Worm (Caenorhabditis elegans) whole organism, late embryonic: Measurements from ENCODE around the gene skr-21.

ENCODE experiments used
- C38D4.7 ChIP-seq: fragments of 200-800 bp; sonication (Bioruptor generic); optimal IDR thresholded peaks from 2 replicates; lab custom pipeline; 2018; ENCODE audit warnings: mild to moderate bottlenecking, missing genetic modification characterization, moderate library complexity, missing compliant biosample characterization
- F13H6.1 ChIP-seq: sonication (generic microtip); optimal IDR thresholded peaks from 2 replicates; lab custom pipeline; 2016; ENCODE audit warnings: missing genetic modification characterization, missing compliant biosample characterization
- T23F11.4 ChIP-seq: fragments of 200-800 bp; sonication (Bioruptor generic); optimal IDR thresholded peaks from 2 replicates; lab custom pipeline; 2018; ENCODE audit warnings: mild to moderate bottlenecking, missing genetic modification characterization, missing compliant biosample characterization
- ahr-1 ChIP-seq: sonication (generic microtip); optimal IDR thresholded peaks from 2 replicates; lab custom pipeline; 2016; ENCODE audit warnings: missing genetic modification characterization, missing compliant biosample characterization
- ceh-14 ChIP-seq: sonication (generic microtip); optimal IDR thresholded peaks from 2 replicates; lab custom pipeline; 2016; ENCODE audit warnings: missing genotype, missing genetic modification characterization, missing compliant biosample characterization
- ceh-19 ChIP-seq: fragments of 200-800 bp; sonication (Bioruptor generic); optimal IDR thresholded peaks from 2 replicates; lab custom pipeline; 2018; ENCODE audit warnings: mild to moderate bottlenecking, missing genetic modification characterization, missing compliant biosample characterization
- ceh-24 ChIP-seq: sonication (generic microtip); optimal IDR thresholded peaks from 2 replicates; lab custom pipeline; 2016; ENCODE audit warnings: mild to moderate bottlenecking, missing genetic modification characterization, missing compliant biosample characterization
- ceh-30 ChIP-seq: fragments of 150-350 bp; optimal IDR thresholded peaks from 2 replicates; lab custom pipeline; 2014; ENCODE audit warnings: missing biosample characterization, missing genetic modification characterization
- ceh-31 ChIP-seq: sonication (generic microtip); optimal IDR thresholded peaks from 2 replicates; lab custom pipeline; 2016; ENCODE audit warnings: missing genetic modification characterization, missing compliant biosample characterization
- ceh-45 ChIP-seq: fragments of 200-800 bp; sonication (Bioruptor generic); IDR thresholded peaks from 2 replicates; pipeline ENCODE4 v1.3.6; 2022; ENCODE audit warnings: missing genetic modification reagents, missing genetic modification characterization, missing compliant biosample characterization
- ceh-9 ChIP-seq: sonication (generic microtip); optimal IDR thresholded peaks from 2 replicates; lab custom pipeline; 2016; ENCODE audit warnings: mild to moderate bottlenecking, missing genetic modification characterization, inconsistent platforms, missing compliant biosample characterization
- dve-1 ChIP-seq: sonication (generic microtip); optimal IDR thresholded peaks from 2 replicates; lab custom pipeline; 2017; ENCODE audit warnings: antibody characterized with exemption, mild to moderate bottlenecking, missing genetic modification characterization, missing compliant biosample characterization
- ets-4 ChIP-seq: sonication (generic microtip); optimal IDR thresholded peaks from 2 replicates; lab custom pipeline; 2016; ENCODE audit warnings: missing genetic modification characterization, missing compliant biosample characterization
- fkh-10 ChIP-seq: fragments of 150-350 bp; optimal IDR thresholded peaks from 2 replicates; lab custom pipeline; 2014; ENCODE audit warnings: missing biosample characterization, missing genetic modification reagents, missing genetic modification characterization
- gmeb-2 ChIP-seq: sonication (generic microtip); optimal IDR thresholded peaks from 2 replicates; lab custom pipeline; 2016; ENCODE audit warnings: missing genetic modification characterization, inconsistent platforms, missing compliant biosample characterization
- hlh-13 ChIP-seq: fragments of 200-800 bp; sonication (Bioruptor generic); optimal IDR thresholded peaks from 2 replicates; lab custom pipeline; 2018; ENCODE audit warnings: mild to moderate bottlenecking, missing genetic modification characterization, missing compliant biosample characterization
- hlh-30 ChIP-seq: sonication (generic microtip); optimal IDR thresholded peaks from 2 replicates; lab custom pipeline; 2017; ENCODE audit warnings: antibody characterized with exemption, missing genetic modification characterization, missing compliant biosample characterization; ENCODE audit not compliant: insufficient read depth
- hlh-6 ChIP-seq: sonication (generic microtip); optimal IDR thresholded peaks from 2 replicates; lab custom pipeline; 2016; ENCODE audit warnings: missing genotype, missing genetic modification characterization, missing compliant biosample characterization
- hlh-8 ChIP-seq: sonication (generic microtip); optimal IDR thresholded peaks from 2 replicates; lab custom pipeline; 2016; ENCODE audit warnings: missing genotype, missing genetic modification characterization, missing compliant biosample characterization
- lim-6 ChIP-seq: sonication (generic microtip); optimal IDR thresholded peaks from 2 replicates; lab custom pipeline; 2016; ENCODE audit warnings: missing genetic modification characterization, missing compliant biosample characterization
- mec-3 ChIP-seq: sonication (generic microtip); optimal IDR thresholded peaks from 2 replicates; lab custom pipeline; 2016; ENCODE audit warnings: borderline replicate concordance, missing genetic modification characterization, missing compliant biosample characterization
- npax-4 ChIP-seq: sonication (generic microtip); optimal IDR thresholded peaks from 2 replicates; lab custom pipeline; 2016; ENCODE audit warnings: missing genetic modification characterization, missing compliant biosample characterization
- odd-2 ChIP-seq: sonication (generic microtip); optimal IDR thresholded peaks from 2 replicates; lab custom pipeline; 2017; ENCODE audit warnings: antibody characterized with exemption, mild to moderate bottlenecking, missing genetic modification characterization, missing compliant biosample characterization
- pag-3 ChIP-seq: sonication (generic microtip); optimal IDR thresholded peaks from 2 replicates; lab custom pipeline; 2016; ENCODE audit warnings: missing compliant biosample characterization, missing genetic modification characterization, borderline replicate concordance
- pat-9 ChIP-seq: fragments of 200-800 bp; sonication (Bioruptor generic); optimal IDR thresholded peaks from 2 replicates; lab custom pipeline; 2018; ENCODE audit warnings: mild to moderate bottlenecking, missing genetic modification characterization, moderate library complexity, missing compliant biosample characterization
- pha-4 ChIP-seq: fragments of 150-350 bp; optimal IDR thresholded peaks from 2 replicates; lab custom pipeline; 2018; ENCODE audit warnings: missing biosample characterization, missing genetic modification reagents, missing genetic modification characterization
- pqm-1 ChIP-seq: sonication (generic microtip); optimal IDR thresholded peaks from 2 replicates; lab custom pipeline; 2016; ENCODE audit warnings: missing genetic modification characterization, missing compliant biosample characterization
- ref-2 ChIP-seq: sonication (generic microtip); optimal IDR thresholded peaks from 2 replicates; lab custom pipeline; 2016; ENCODE audit warnings: missing genetic modification characterization, missing compliant biosample characterization
- sdc-2 ChIP-seq: sonication (generic microtip); optimal IDR thresholded peaks from 2 replicates; lab custom pipeline; 2016; ENCODE audit warnings: missing genotype, missing genetic modification characterization, missing compliant biosample characterization
- sox-2 ChIP-seq: fragments of 200-800 bp; sonication (Bioruptor generic); IDR thresholded peaks from 2 replicates; pipeline ENCODE4 v1.3.6; 2022; ENCODE audit warnings: missing genetic modification reagents, missing genetic modification characterization, missing compliant biosample characterization
- sox-4 ChIP-seq: sonication (generic microtip); optimal IDR thresholded peaks from 2 replicates; lab custom pipeline; 2017; ENCODE audit warnings: mild to moderate bottlenecking, missing genetic modification characterization, inconsistent platforms, missing compliant biosample characterization
- tbx-2 ChIP-seq: sonication (generic microtip); optimal IDR thresholded peaks from 2 replicates; lab custom pipeline; 2016; ENCODE audit warnings: missing genetic modification characterization, missing compliant biosample characterization
- unc-3 ChIP-seq, 2 experiments: fragments of 200-800 bp in 1 of 2; sonication (Bioruptor generic) in 1 of 2; sonication (generic microtip) in 1 of 2; conservative IDR thresholded peaks in 1 of 2; optimal IDR thresholded peaks in 1 of 2; 2 replicates each; pipeline versions ENCODE4 v1.3.6 to Lab custom; 2016 to 2022; ENCODE audit warnings: missing compliant biosample characterization in 2 of 2, missing genetic modification characterization in 2 of 2, missing genetic modification reagents in 1 of 2
- unc-42 ChIP-seq: sonication (generic microtip); optimal IDR thresholded peaks from 2 replicates; lab custom pipeline; 2016; ENCODE audit warnings: missing genotype, missing genetic modification characterization, missing compliant biosample characterization
- zip-5 ChIP-seq: sonication (generic microtip); optimal IDR thresholded peaks from 2 replicates; lab custom pipeline; 2016; ENCODE audit warnings: missing genetic modification characterization, missing compliant biosample characterization
- ztf-16 ChIP-seq: sonication (generic microtip); optimal IDR thresholded peaks from 2 replicates; lab custom pipeline; 2017; ENCODE audit warnings: missing genetic modification characterization, missing compliant biosample characterization

Gene skr-21

DNA sequence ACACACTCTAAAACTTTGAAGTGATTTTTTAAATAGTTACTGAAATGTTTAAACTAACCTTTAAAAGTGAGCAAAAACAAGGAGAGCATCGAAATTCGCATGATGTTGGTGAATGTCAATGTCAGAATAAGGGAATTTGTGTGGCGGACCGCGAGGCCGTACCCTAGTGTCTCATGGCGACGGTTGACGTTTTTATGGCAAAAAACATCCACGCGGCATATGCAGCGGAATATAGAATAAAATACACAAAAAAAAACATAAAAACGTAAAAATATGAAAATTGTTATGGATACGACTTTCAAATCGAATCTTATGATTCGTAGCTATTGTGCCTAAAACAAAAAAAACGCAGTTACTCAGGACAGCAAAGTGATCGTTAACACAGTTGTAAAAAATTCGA, 36.6 kb downstream of the skr-21 start, which contains the start of gene cwp-5:
cwp-5 (minus strand) TSS at position 101 of the 400 bp plus-strand sequence.
- no peak for TF ChIP-seq npax-4 (tag; lab: Kevin White, UChicago)
- TF ChIP-seq hlh-8 (tag; lab: Kevin White, UChicago), result no peak
- TF ChIP-seq ceh-24, result no peak
- no peak for TF ChIP-seq pha-4 (tag; lab: Kevin White, UChicago)
- TF ChIP-seq pqm-1, result no peak
- no peak for TF ChIP-seq ceh-9 (tag; lab: Kevin White, UChicago)
- no peak for TF ChIP-seq ceh-19 (GFP tag; lab: Kevin White, UChicago)
- TF ChIP-seq dve-1 (tag; lab: Kevin White, UChicago), result no peak
- TF ChIP-seq pag-3 (tag; lab: Kevin White, UChicago), result no peak
- no peak for TF ChIP-seq fkh-10 (GFP tag; lab: Kevin White, UChicago)
- no peak for TF ChIP-seq ceh-45 (GFP tag; lab: Robert Waterston, UW)
- no peak for TF ChIP-seq ref-2 (tag; lab: Kevin White, UChicago)
- no peak for TF ChIP-seq pat-9 (tag; lab: Kevin White, UChicago)
- TF ChIP-seq unc-42, result no peak
- no peak for TF ChIP-seq hlh-30 (tag; lab: Kevin White, UChicago)
- TF ChIP-seq sox-4 (tag; lab: Kevin White, UChicago), result no peak
- no peak for TF ChIP-seq hlh-6 (tag; lab: Kevin White, UChicago)
- no peak for TF ChIP-seq C38D4.7 (GFP tag; lab: Kevin White, UChicago)

DNA sequence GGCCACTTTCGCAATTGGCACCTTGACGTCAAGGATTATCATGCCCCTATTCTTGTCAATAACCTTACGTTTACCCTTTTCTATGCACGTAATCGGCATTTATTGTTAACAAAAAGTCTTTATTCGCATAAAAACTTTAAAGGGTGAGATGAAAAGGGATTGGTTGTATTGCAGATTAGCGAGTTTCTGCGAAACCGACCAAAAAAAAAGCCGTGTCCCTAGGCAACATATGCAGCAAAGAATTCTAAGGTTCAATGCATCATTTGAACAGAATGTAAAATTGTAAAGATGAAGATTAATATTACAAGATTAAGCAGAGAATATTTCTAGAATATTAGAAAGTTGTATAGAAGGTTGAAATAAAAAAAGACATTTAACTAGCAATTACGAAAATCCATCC, 44.5 kb downstream of the skr-21 start:
- TF ChIP-seq hlh-30 (tag; lab: Kevin White, UChicago) (no peak), odd-2 (tag; lab: Kevin White, UChicago) (no peak), sox-2 (GFP tag; lab: Robert Waterston, UW) (no peak), sdc-2 (tag; lab: Kevin White, UChicago) (no peak), fkh-10 (GFP tag; lab: Kevin White, UChicago) (no peak), ahr-1 (no peak), pha-4 (tag; lab: Kevin White, UChicago) (no peak), ceh-9 (tag; lab: Kevin White, UChicago) (no peak), ceh-19 (GFP tag; lab: Kevin White, UChicago) (no peak), hlh-6 (tag; lab: Kevin White, UChicago) (no peak), T23F11.4 (GFP tag; lab: Kevin White, UChicago) (no peak), tbx-2 (no peak), ztf-16 (tag; lab: Kevin White, UChicago) (no peak)

DNA sequence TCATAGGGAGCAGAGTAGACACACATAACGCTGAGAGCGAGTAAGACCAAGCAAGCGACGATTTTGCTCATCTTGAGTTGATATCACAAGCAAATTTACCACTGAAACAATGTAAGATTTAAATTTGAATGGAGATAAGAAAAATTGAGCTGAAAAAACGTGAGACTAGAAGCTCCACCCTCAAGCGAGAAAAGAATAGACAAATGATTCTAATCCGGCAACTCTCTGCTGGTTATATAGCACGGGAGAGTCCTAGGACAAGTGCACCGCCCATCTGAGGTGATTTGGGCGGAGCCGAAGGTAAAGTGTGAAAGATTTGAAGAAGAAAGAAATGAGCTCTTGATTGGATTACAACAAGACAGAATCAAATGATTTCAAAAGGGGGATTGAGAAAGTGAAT, 48.1 kb downstream of the skr-21 start, which contains the start of gene nlp-3:
nlp-3 (minus strand) TSS at position 101 of the 400 bp plus-strand sequence.
- TF ChIP-seq pat-9 (tag; lab: Kevin White, UChicago), result no peak
- no peak for TF ChIP-seq gmeb-2 (tag; lab: Kevin White, UChicago)
- TF ChIP-seq ceh-30 (tag; lab: Kevin White, UChicago), result no peak
- no peak for TF ChIP-seq lim-6 (tag; lab: Kevin White, UChicago)
- no peak for TF ChIP-seq tbx-2
- no peak for TF ChIP-seq ets-4 (tag; lab: Kevin White, UChicago)
- no peak for TF ChIP-seq unc-3 (GFP tag; conservative IDR thresholded peaks at IDR 0.05; lab: Robert Waterston, UW)
- TF ChIP-seq unc-3 (tag; optimal IDR thresholded peaks at IDR 0.05; lab: Kevin White, UChicago), result no peak
- no peak for TF ChIP-seq ceh-45 (GFP tag; lab: Robert Waterston, UW)
- TF ChIP-seq mec-3, result no peak
- TF ChIP-seq ceh-31 (tag; lab: Kevin White, UChicago), result no peak
- no peak for TF ChIP-seq hlh-13
- no peak for TF ChIP-seq zip-5
- TF ChIP-seq hlh-30 (tag; lab: Kevin White, UChicago), result no peak
- no peak for TF ChIP-seq pag-3 (tag; lab: Kevin White, UChicago)
- no peak for TF ChIP-seq F13H6.1 (tag; lab: Kevin White, UChicago)
- TF ChIP-seq ceh-14, result no peak
- TF ChIP-seq, all 69 proteins: peak for 0
